Worm (Caenorhabditis elegans): ENCODE measurements around the gene R04F11.2.

DNA sequence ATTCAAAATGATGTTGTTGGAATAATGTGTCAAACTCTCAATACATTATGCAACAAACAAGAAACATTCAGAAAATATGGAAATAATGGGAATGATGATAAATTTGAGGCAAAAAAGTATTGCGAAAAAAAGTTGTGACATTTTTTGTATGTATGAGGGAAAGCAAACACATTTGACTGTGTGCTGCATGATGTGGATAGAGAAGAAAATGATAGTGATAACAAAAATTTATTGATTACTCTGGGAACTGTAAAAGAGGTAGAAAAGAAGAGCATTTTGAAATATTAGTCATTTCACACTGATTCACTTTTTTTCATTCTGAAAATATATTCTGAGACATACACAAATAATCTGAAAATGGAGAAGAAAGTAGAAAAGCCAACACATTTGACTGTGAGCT lies 29.7 kb downstream of the R04F11.2 start:
- no peak for TF ChIP-seq rnt-1 (tag; optimal IDR thresholded peaks at IDR 0.05)
- no peak for TF ChIP-seq ceh-45 (GFP tag; IDR thresholded peaks at IDR 0.05)
- no peak for TF ChIP-seq ama-1 (optimal IDR thresholded peaks at IDR 0.05)
